Fruit fly (Drosophila melanogaster) whole organism, embryonic: ENCODE measurements around the gene pasi2.

ENCODE experiments used
- Antp ChIP-seq: fragments of 200-800 bp; sonication (Bioruptor generic); optimal IDR thresholded peaks from 3 replicates; lab custom pipeline; 2016; ENCODE audit warnings: missing biosample characterization, missing genetic modification characterization
- Awh ChIP-seq: fragments of 200-800 bp; sonication (Bioruptor generic); IDR thresholded peaks from 2 replicates; pipeline ENCODE4, ENCODE4 v1.3.6; 2022; ENCODE audit warnings: missing biosample characterization, missing genetic modification characterization
- CG10462 ChIP-seq: fragments of 200-800 bp; sonication (Bioruptor generic); optimal IDR thresholded peaks from 2 replicates; lab custom pipeline; 2016; ENCODE audit warnings: missing biosample characterization, missing genetic modification characterization
- CG10959 ChIP-seq: fragments of 200-800 bp; sonication (Bioruptor generic); IDR thresholded peaks from 2 replicates; pipeline ENCODE4 v1.3.6; 2022; ENCODE audit warnings: missing biosample characterization, missing genetic modification characterization
- CG14014 ChIP-seq: fragments of 200-800 bp; sonication (Bioruptor generic); IDR thresholded peaks from 2 replicates; pipeline ENCODE4 v1.3.6; 2022; ENCODE audit warnings: missing biosample characterization, missing genetic modification characterization
- CG15479 ChIP-seq: fragments of 200-800 bp; sonication (Bioruptor generic); optimal IDR thresholded peaks from 3 replicates; lab custom pipeline; 2019; ENCODE audit warnings: missing biosample characterization, mild to moderate bottlenecking, missing genetic modification characterization, moderate library complexity
- CG16813 ChIP-seq: fragments of 200-800 bp; sonication (Bioruptor generic); IDR thresholded peaks from 3 replicates; pipeline ENCODE4 v1.3.6; 2022; ENCODE audit warnings: missing biosample characterization, missing genetic modification characterization; ENCODE audit not compliant: partially characterized antibody
- CG18764 ChIP-seq: fragments of 200-800 bp; sonication (Bioruptor generic); optimal IDR thresholded peaks from 3 replicates; lab custom pipeline; 2016; ENCODE audit warnings: missing biosample characterization, missing genetic modification characterization
- CG2116 ChIP-seq: fragments of 200-800 bp; sonication (Bioruptor generic); optimal IDR thresholded peaks from 3 replicates; lab custom pipeline; 2018; ENCODE audit warnings: missing biosample characterization, mild to moderate bottlenecking, missing genetic modification characterization
- CG2199 ChIP-seq: fragments of 200-800 bp; sonication (Bioruptor generic); IDR thresholded peaks from 3 replicates; pipeline ENCODE4 v1.3.6; 2022; ENCODE audit warnings: missing biosample characterization, missing genetic modification characterization
- CG4328 ChIP-seq: fragments of 200-800 bp; sonication (Bioruptor generic); optimal IDR thresholded peaks from 3 replicates; lab custom pipeline; 2017; ENCODE audit warnings: missing biosample characterization, missing genetic modification reagents, missing genetic modification characterization
- CG6813 ChIP-seq: fragments of 200-800 bp; sonication (Bioruptor generic); optimal IDR thresholded peaks from 2 replicates; lab custom pipeline; 2017; ENCODE audit warnings: missing biosample characterization, missing genetic modification characterization, mild to moderate bottlenecking, moderate library complexity, missing genetic modification reagents
- CG8478 ChIP-seq: fragments of >200 bp; optimal IDR thresholded peaks from 2 replicates; lab custom pipeline; 2018
- CG8924 ChIP-seq: fragments of 200-800 bp; optimal IDR thresholded peaks from 3 replicates; lab custom pipeline; 2019; ENCODE audit warnings: missing biosample characterization, mild to moderate bottlenecking, missing genetic modification characterization, moderate library complexity
- CkIIα-i1 ChIP-seq: fragments of 200-800 bp; sonication (Bioruptor generic); IDR thresholded peaks from 2 replicates; pipeline ENCODE4 v1.3.6; 2022; ENCODE audit warnings: missing biosample characterization, missing genetic modification characterization
- CrebB ChIP-seq: fragments of 200-800 bp; sonication (Bioruptor generic); optimal IDR thresholded peaks from 3 replicates; lab custom pipeline; 2018; ENCODE audit warnings: missing biosample characterization, mild to moderate bottlenecking, missing genetic modification characterization
- D19B ChIP-seq: fragments of 200-800 bp; sonication (Bioruptor generic); optimal IDR thresholded peaks from 2 replicates; lab custom pipeline; 2017; ENCODE audit warnings: missing biosample characterization, mild to moderate bottlenecking, missing genetic modification characterization
- Doc2 ChIP-seq: fragments of 200-800 bp; sonication (Bioruptor generic); IDR thresholded peaks from 2 replicates; pipeline ENCODE4 v1.3.6; 2022; ENCODE audit warnings: missing biosample characterization, missing genetic modification characterization
- Dref ChIP-seq: fragments of 200-800 bp; sonication (Bioruptor generic); IDR thresholded peaks from 2 replicates; pipeline ENCODE4 v1.3.6; 2022; ENCODE audit warnings: missing biosample characterization, missing genetic modification characterization
- Drgx ChIP-seq: fragments of 200-800 bp; sonication (Bioruptor generic); IDR thresholded peaks from 2 replicates; pipeline ENCODE4 v1.3.6; 2022; ENCODE audit warnings: missing biosample characterization, missing genetic modification characterization
- Hr3 ChIP-seq: fragments of 200-800 bp; sonication (Bioruptor generic); optimal IDR thresholded peaks from 3 replicates; lab custom pipeline; 2016; ENCODE audit warnings: missing biosample characterization, missing genetic modification characterization
- Hr78 ChIP-seq, 2 experiments: fragments of 200-800 bp in 1 of 2; fragments of >200 bp in 1 of 2; sonication (Bioruptor generic) in 1 of 2; optimal IDR thresholded peaks; 2 replicates each; lab custom pipeline; 2017 to 2019; ENCODE audit warnings: missing biosample characterization in 2 of 2, missing genetic modification characterization in 2 of 2, mild to moderate bottlenecking in 1 of 2, moderate library complexity in 1 of 2
- PHDP ChIP-seq: fragments of 200-800 bp; sonication (Bioruptor generic); optimal IDR thresholded peaks from 3 replicates; lab custom pipeline; 2018; ENCODE audit warnings: missing biosample characterization, mild to moderate bottlenecking, missing genetic modification characterization, moderate library complexity
- Sin3A ChIP-seq: fragments of >200 bp; optimal IDR thresholded peaks from 2 replicates; lab custom pipeline; 2018
- Stat92E ChIP-seq, 3 experiments: fragments of >200 bp in 2 of 3; fragments of 200-800 bp in 1 of 3; sonication (Bioruptor generic) in 1 of 3; optimal IDR thresholded peaks; 2 replicates each; lab custom pipeline; 2017 to 2019; ENCODE audit warnings: missing biosample characterization in 3 of 3, missing genetic modification characterization in 3 of 3, mild to moderate bottlenecking in 1 of 3, moderate library complexity in 1 of 3
- Xrp1 ChIP-seq: fragments of 200-800 bp; sonication (Bioruptor generic); IDR thresholded peaks from 2 replicates; pipeline ENCODE4 v1.3.6; 2022; ENCODE audit warnings: missing biosample characterization, missing genetic modification characterization
- ara ChIP-seq: fragments of 200-800 bp; sonication (Bioruptor generic); IDR thresholded peaks from 2 replicates; pipeline ENCODE4 v1.3.6; 2022; ENCODE audit warnings: missing biosample characterization, missing genetic modification characterization
- bowl ChIP-seq: fragments of 200-800 bp; sonication (Bioruptor generic); IDR thresholded peaks from 2 replicates; pipeline ENCODE4 v1.3.6; 2022; ENCODE audit warnings: missing biosample characterization, missing genetic modification characterization
- crp ChIP-seq, 2 experiments: fragments of 200-800 bp; sonication (Bioruptor generic); optimal IDR thresholded peaks; 2 replicates in 1 of 2; 3 replicates in 1 of 2; lab custom pipeline; 2017; ENCODE audit warnings: missing biosample characterization in 2 of 2, missing genetic modification characterization in 2 of 2, mild to moderate bottlenecking in 1 of 2, moderate library complexity in 1 of 2
- dan ChIP-seq: fragments of 200-800 bp; sonication (Bioruptor generic); IDR thresholded peaks from 2 replicates; pipeline ENCODE4 v1.3.6; 2022; ENCODE audit warnings: missing biosample characterization, missing genetic modification characterization
- disco-r ChIP-seq: fragments of 200-800 bp; sonication (Bioruptor generic); optimal IDR thresholded peaks from 2 replicates; lab custom pipeline; 2016; ENCODE audit warnings: missing biosample characterization, missing genetic modification characterization
- emc ChIP-seq: fragments of 200-800 bp; sonication (Bioruptor generic); optimal IDR thresholded peaks from 2 replicates; lab custom pipeline; 2016; ENCODE audit warnings: missing biosample characterization, missing genetic modification characterization
- fru ChIP-seq: fragments of >200 bp; optimal IDR thresholded peaks from 2 replicates; lab custom pipeline; 2017
- gfzf ChIP-seq: fragments of 200-800 bp; sonication (Bioruptor generic); optimal IDR thresholded peaks from 2 replicates; lab custom pipeline; 2016; ENCODE audit warnings: missing biosample characterization, mild to moderate bottlenecking, missing genetic modification characterization, moderate library complexity
- gt ChIP-seq: fragments of 200-800 bp; sonication (Bioruptor generic); IDR thresholded peaks from 2 replicates; pipeline ENCODE4 v1.3.6; 2022; ENCODE audit warnings: missing biosample characterization, missing genetic modification characterization
- hb ChIP-seq: fragments of 200-800 bp; sonication (Bioruptor generic); IDR thresholded peaks from 3 replicates; pipeline ENCODE4 v1.3.6; 2022; ENCODE audit warnings: missing biosample characterization, missing genetic modification characterization; ENCODE audit not compliant: partially characterized antibody
- hth ChIP-seq: fragments of >200 bp; optimal IDR thresholded peaks from 2 replicates; lab custom pipeline; 2017; ENCODE audit warnings: inconsistent platforms
- insv ChIP-seq, 2 experiments: fragments of 200-800 bp; sonication (Bioruptor generic); optimal IDR thresholded peaks; 3 replicates each; lab custom pipeline; 2016 to 2018; ENCODE audit warnings: missing biosample characterization in 2 of 2, missing genetic modification characterization in 2 of 2
- jigr1 ChIP-seq: fragments of 200-800 bp; sonication (Bioruptor generic); IDR thresholded peaks from 3 replicates; pipeline ENCODE4 v1.3.6; 2022; ENCODE audit warnings: missing biosample characterization, missing genetic modification characterization
- lola ChIP-seq, 3 experiments: fragments of >200 bp in 2 of 3; fragments of 200-800 bp in 1 of 3; sonication (Bioruptor generic) in 1 of 3; optimal IDR thresholded peaks; 2 replicates each; lab custom pipeline; 2017 to 2019; ENCODE audit warnings: missing biosample characterization in 3 of 3, missing genetic modification characterization in 3 of 3, mild to moderate bottlenecking in 1 of 3, moderate library complexity in 1 of 3
- nmo ChIP-seq: fragments of 200-800 bp; sonication (Bioruptor generic); optimal IDR thresholded peaks from 2 replicates; lab custom pipeline; 2018; ENCODE audit warnings: missing biosample characterization, mild to moderate bottlenecking, missing genetic modification characterization, moderate library complexity
- odd ChIP-seq: fragments of 200-800 bp; sonication (Bioruptor generic); optimal IDR thresholded peaks from 2 replicates; lab custom pipeline; 2017; ENCODE audit warnings: missing biosample characterization, mild to moderate bottlenecking, missing genetic modification characterization
- sc ChIP-seq, 3 experiments: fragments of >200 bp in 2 of 3; fragments of 200-800 bp in 1 of 3; sonication (Bioruptor generic) in 1 of 3; optimal IDR thresholded peaks; 2 replicates in 2 of 3; 3 replicates in 1 of 3; lab custom pipeline; 2017; ENCODE audit warnings: mild to moderate bottlenecking in 1 of 3, missing biosample characterization in 1 of 3, missing genetic modification characterization in 1 of 3, missing genetic modification reagents in 1 of 3
- sd ChIP-seq: fragments of 200-800 bp; sonication (Bioruptor generic); optimal IDR thresholded peaks from 3 replicates; lab custom pipeline; 2018; ENCODE audit warnings: missing biosample characterization, mild to moderate bottlenecking, missing genetic modification characterization, moderate library complexity
- sqz ChIP-seq: fragments of 200-800 bp; sonication (Bioruptor generic); optimal IDR thresholded peaks from 3 replicates; lab custom pipeline; 2018; ENCODE audit warnings: missing biosample characterization, mild to moderate bottlenecking, missing genetic modification characterization
- tin ChIP-seq: fragments of 200-800 bp; sonication (Bioruptor generic); optimal IDR thresholded peaks from 3 replicates; lab custom pipeline; 2016; ENCODE audit warnings: missing biosample characterization, missing genetic modification characterization
- tio ChIP-seq: fragments of 200-800 bp; sonication (Bioruptor generic); optimal IDR thresholded peaks from 2 replicates; lab custom pipeline; 2017; ENCODE audit warnings: missing biosample characterization, missing genetic modification characterization, inconsistent platforms
- vfl ChIP-seq: fragments of 200-800 bp; sonication (Bioruptor generic); optimal IDR thresholded peaks from 2 replicates; lab custom pipeline; 2016; ENCODE audit warnings: missing biosample characterization, missing genetic modification characterization
- zfh2 ChIP-seq: fragments of 200-800 bp; sonication (Bioruptor generic); optimal IDR thresholded peaks from 2 replicates; lab custom pipeline; 2016; ENCODE audit warnings: missing biosample characterization, missing genetic modification characterization

pasi2 gene

dm6 chr3R:9340425-9341188 lies 5.6 kb downstream of the pasi2 start (continued):
- peak; percentile 88 for TF ChIP-seq CG18764 (GFP tag; lab: Kevin White, UChicago)
- TF ChIP-seq lola (GFP tag; optimal IDR thresholded peaks at IDR 0.05; lab: Kevin White, UChicago), result peak in 1 of 3 experiments; percentile 89
- peak; percentile 82 for TF ChIP-seq CrebB (tag; lab: Kevin White, UChicago)
- peak; percentile 85 for TF ChIP-seq Hr3 (GFP tag; lab: Kevin White, UChicago)
- TF ChIP-seq CG8478, result no peak
- TF ChIP-seq Sin3A (lab: Kevin White, UChicago), result no peak
- TF ChIP-seq CG10959 (GFP tag; lab: Robert Waterston, UW), result peak; percentile 65; the same call in 1 of the 2 replicates
- TF ChIP-seq Doc2 (GFP tag; lab: Robert Waterston, UW), result no peak; the same call in 1 of the 2 replicates
- peak in 1 of 2 experiments; percentile 37 for TF ChIP-seq crp (GFP tag; optimal IDR thresholded peaks at IDR 0.05; lab: Kevin White, UChicago)
- TF ChIP-seq sd (tag; lab: Kevin White, UChicago), result peak; percentile 60
- no peak for TF ChIP-seq Dref (GFP tag; lab: Robert Waterston, UW)
- peak; percentile 90 for TF ChIP-seq PHDP (tag; lab: Kevin White, UChicago)
- peak; percentile 80 for TF ChIP-seq CG4328 (GFP tag; lab: Kevin White, UChicago)
- TF ChIP-seq sqz (GFP tag; lab: Kevin White, UChicago), result peak; percentile 78
- no peak for TF ChIP-seq fru (lab: Kevin White, UChicago)
- peak; percentile 21 for TF ChIP-seq CG15479
- no peak for TF ChIP-seq Stat92E (GFP tag; optimal IDR thresholded peaks at IDR 0.05; lab: Kevin White, UChicago)
- peak; percentile 23 for TF ChIP-seq emc (GFP tag; lab: Kevin White, UChicago)
- TF ChIP-seq Drgx, result peak; percentile 69
- no peak for TF ChIP-seq gfzf (GFP tag; lab: Kevin White, UChicago)
- TF ChIP-seq ara (GFP tag; lab: Robert Waterston, UW), result peak; percentile 40; the same call in 1 of the 2 replicates
- peak in 1 of 2 experiments; percentile 65 for TF ChIP-seq insv (GFP tag; optimal IDR thresholded peaks at IDR 0.05; lab: Kevin White, UChicago)
- peak; percentile 82 for TF ChIP-seq zfh2 (GFP tag; lab: Kevin White, UChicago)
- peak; percentile 74 for TF ChIP-seq Antp
- TF ChIP-seq sc (optimal IDR thresholded peaks at IDR 0.05; lab: Kevin White, UChicago), result no peak
- peak; percentile 86 for TF ChIP-seq sc (GFP tag; optimal IDR thresholded peaks at IDR 0.05; lab: Kevin White, UChicago)
- TF ChIP-seq CG16813 (GFP tag; lab: Robert Waterston, UW), result no peak
- peak; percentile 95 for TF ChIP-seq CG8924
- peak; percentile 96 for TF ChIP-seq D19B (GFP tag; lab: Kevin White, UChicago)
- no peak for TF ChIP-seq CkIIα-i1 (GFP tag; lab: Robert Waterston, UW)
- peak; percentile 84 for TF ChIP-seq CG14014 (GFP tag; lab: Robert Waterston, UW)
- peak; percentile 83; the same call in 1 of the 2 replicates for TF ChIP-seq Xrp1
- peak; percentile 90 for TF ChIP-seq tio (GFP tag; lab: Kevin White, UChicago)
- TF ChIP-seq hb (GFP tag; lab: Robert Waterston, UW), result no peak
- no peak for TF ChIP-seq hth (lab: Kevin White, UChicago)
- TF ChIP-seq Awh, result peak; percentile 67
- peak; percentile 72 for TF ChIP-seq CG10462 (GFP tag; lab: Kevin White, UChicago)
- TF ChIP-seq bowl (GFP tag; lab: Robert Waterston, UW), result peak; percentile 27; the same call in 1 of the 2 replicates
- peak; percentile 71 for TF ChIP-seq vfl (GFP tag; lab: Kevin White, UChicago)
- TF ChIP-seq Hr78 (GFP tag; optimal IDR thresholded peaks at IDR 0.05; lab: Kevin White, UChicago), result peak in 1 of 2 experiments; percentile 69
- peak; percentile 85 for TF ChIP-seq odd (GFP tag; lab: Kevin White, UChicago)
- peak; percentile 96 for TF ChIP-seq nmo (GFP tag; lab: Kevin White, UChicago)
- TF ChIP-seq dan, result no peak
- TF ChIP-seq gt, result no peak
- peak; percentile 19 for TF ChIP-seq disco-r (GFP tag; lab: Kevin White, UChicago)
- peak; percentile 77 for TF ChIP-seq CG6813 (GFP tag; lab: Kevin White, UChicago)
- TF ChIP-seq CG2116, result peak; percentile 20
- TF ChIP-seq tin (GFP tag; lab: Kevin White, UChicago), result peak; percentile 84
- no peak for TF ChIP-seq CG2199
- TF ChIP-seq jigr1 (GFP tag; lab: Robert Waterston, UW), result no peak; the same call in 2 of the 3 replicates
